Worm (Caenorhabditis elegans): ENCODE measurements around the gene Y37D8A.19.

The Y37D8A.19 gene

ce11 chrIII:12880704-12881103 is 49.0 kb upstream of the Y37D8A.19 start (continued):
- TF ChIP-seq ceh-100 (GFP tag; IDR thresholded peaks at IDR 0.05) (no peak), D2030.7 (GFP tag; IDR thresholded peaks at IDR 0.05) (peak; percentile 53; the same call in 1 of the 2 replicates)

- TF ChIP-seq somi-1 (GFP tag; optimal IDR thresholded peaks at IDR 0.05) (no peak), zfh-2 (GFP tag; conservative IDR thresholded peaks at IDR 0.05) (peak; percentile 66), bed-1 (GFP tag; IDR thresholded peaks at IDR 0.05) (0 out of 2 replicates have a peak, but pooled peaks have one; percentile 67)
Measured at ce11 chrIII:12885153-12885552, 44.5 kb upstream of the Y37D8A.19 start.

DNA sequence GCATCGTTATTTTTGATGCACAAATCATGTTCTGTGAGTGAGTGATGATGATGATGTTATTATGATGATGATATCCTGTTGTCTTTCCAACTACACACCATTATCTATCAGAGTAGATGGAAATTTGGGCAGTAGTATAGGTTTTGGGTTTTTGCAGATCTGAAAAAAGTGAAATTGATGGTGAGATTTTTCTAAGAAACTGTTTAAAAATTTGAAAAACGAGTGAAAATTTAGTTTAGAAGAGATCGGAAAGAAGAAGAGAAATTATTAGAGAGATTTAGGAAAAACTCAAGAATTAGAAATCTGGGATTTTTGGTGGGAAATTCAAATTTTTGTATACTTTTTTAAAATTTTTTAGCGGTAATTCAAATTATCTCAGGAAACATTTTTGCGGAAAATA is 38.1 kb upstream of the Y37D8A.19 start, which contains the start of the genes Y37D8A.29 and unc-71:
Gene Y37D8A.29, minus strand, starts transcription at position 101 of the 400 bp plus-strand sequence.
Gene unc-71, minus strand, starts transcription at position 159 of the 400 bp plus-strand sequence.
- TF ChIP-seq Y95B8A.8 (GFP tag; IDR thresholded peaks at IDR 0.05), result no peak
- TF ChIP-seq tbx-9 (tag; optimal IDR thresholded peaks at IDR 0.05; ENCODE audit: borderline replicate concordance), result no peak
- TF ChIP-seq lin-40 (tag; optimal IDR thresholded peaks at IDR 0.05), result no peak
- no peak for TF ChIP-seq akir-1 (GFP tag; optimal IDR thresholded peaks at IDR 0.05)
- TF ChIP-seq mes-4 (tag; optimal IDR thresholded peaks at IDR 0.05), result no peak
- no peak for TF ChIP-seq F33H1.4 (GFP tag; IDR thresholded peaks at IDR 0.05)
- TF ChIP-seq hlh-26 (GFP tag; conservative IDR thresholded peaks at IDR 0.05), result no peak
- no peak for TF ChIP-seq ceh-91 (GFP tag; IDR thresholded peaks at IDR 0.05)
- no peak for TF ChIP-seq ZK185.1 (tag; optimal IDR thresholded peaks at IDR 0.05; ENCODE audit: poor library complexity, severe bottlenecking)
- TF ChIP-seq nfya-2 (GFP tag; IDR thresholded peaks at IDR 0.05), result no peak
- TF ChIP-seq F10E7.11 (tag; optimal IDR thresholded peaks at IDR 0.05), result no peak
- TF ChIP-seq F57C9.4 (tag; optimal IDR thresholded peaks at IDR 0.05), result no peak
- TF ChIP-seq lsy-27 (tag; optimal IDR thresholded peaks at IDR 0.05; ENCODE audit: borderline replicate concordance, insufficient read depth), result no peak
- TF ChIP-seq nfya-1 (tag; optimal IDR thresholded peaks at IDR 0.05; ENCODE audit: borderline replicate concordance, insufficient read depth), result no peak

- TF ChIP-seq dpff-1 (tag; optimal IDR thresholded peaks at IDR 0.05), result no peak
- TF ChIP-seq aptf-2 (GFP tag; conservative IDR thresholded peaks at IDR 0.05), result no peak
- TF ChIP-seq madf-6 (GFP tag; IDR thresholded peaks at IDR 0.05), result no peak
Measured at ce11 chrIII:12892767-12893166, 36.9 kb upstream of the Y37D8A.19 start.

- TF ChIP-seq let-607 (tag; optimal IDR thresholded peaks at IDR 0.05) (no peak), nhr-27 (tag; optimal IDR thresholded peaks at IDR 0.05) (no peak), snpc-3.4 (tag; optimal IDR thresholded peaks at IDR 0.05) (no peak), snpc-4 (GFP tag; optimal IDR thresholded peaks at IDR 0.05) (no peak), snpc-4 (tag; optimal IDR thresholded peaks at IDR 0.05) (no peak), attf-5 (GFP tag; optimal IDR thresholded peaks at IDR 0.05) (no peak), rpc-1 (optimal IDR thresholded peaks at IDR 0.05) (no peak), rpc-1 (tag; optimal IDR thresholded peaks at IDR 0.05) (no peak), Y79H2A.3 (GFP tag; conservative IDR thresholded peaks at IDR 0.05) (no peak), gei-17 (GFP tag; optimal IDR thresholded peaks at IDR 0.05) (no peak), bed-2 (GFP tag; IDR thresholded peaks at IDR 0.05) (no peak), ceh-27 (GFP tag; optimal IDR thresholded peaks at IDR 0.05) (no peak), mes-4 (tag; optimal IDR thresholded peaks at IDR 0.05) (no peak), chd-7 (tag; optimal IDR thresholded peaks at IDR 0.05) (no peak), madf-3 (GFP tag; IDR thresholded peaks at IDR 0.05) (no peak), C06A6.2 (GFP tag; conservative IDR thresholded peaks at IDR 0.05) (no peak), ekl-4 (GFP tag; IDR thresholded peaks at IDR 0.05) (no peak), F57A8.1 (GFP tag; optimal IDR thresholded peaks at IDR 0.05) (no peak), dpl-1 (GFP tag; optimal IDR thresholded peaks at IDR 0.05) (no peak), Y56A3A.18 (GFP tag; IDR thresholded peaks at IDR 0.05) (no peak)
Measured at ce11 chrIII:12894207-12894606, 35.5 kb upstream of the Y37D8A.19 start.

Data from whole organism, young adult.